Worm (Caenorhabditis elegans) whole organism, L4/young adult: ENCODE measurements around the gene Y22D7AL.16.

Experiments used
- dao-5 ChIP-seq: sonication (generic microtip); optimal IDR thresholded peaks from 2 replicates; lab custom pipeline; 2016; ENCODE audit warnings: missing genotype, missing genetic modification characterization, moderate library complexity, missing compliant biosample characterization
- him-1 ChIP-seq: sonication (generic microtip); optimal IDR thresholded peaks from 2 replicates; lab custom pipeline; 2016; ENCODE audit warnings: missing genotype, missing genetic modification reagents, missing genetic modification characterization, missing compliant biosample characterization

ce11 chrIII:1614412-1614811 is 50.6 kb downstream of the Y22D7AL.16 start:
- no peak for TF ChIP-seq dao-5 (tag; lab: Kevin White, UChicago)
- no peak for TF ChIP-seq him-1
